Fruit fly (Drosophila melanogaster) whole organism, embryonic: ENCODE results near the gene mRpL3.

Experiments used
- ATbp ChIP-seq: fragments of 200-800 bp; sonication (Bioruptor generic); optimal IDR thresholded peaks from 2 replicates; lab custom pipeline; 2017; ENCODE audit warnings: missing biosample characterization, mild to moderate bottlenecking, missing genetic modification characterization, missing genetic modification reagents
- Asciz ChIP-seq: fragments of 200-800 bp; sonication (Bioruptor generic); optimal IDR thresholded peaks from 2 replicates; lab custom pipeline; 2017; ENCODE audit warnings: missing biosample characterization, mild to moderate bottlenecking, missing genetic modification characterization, missing genetic modification reagents
- CG11093 ChIP-seq: fragments of 200-800 bp; sonication (Bioruptor generic); IDR thresholded peaks from 3 replicates; pipeline ENCODE4 v1.3.6; 2022; ENCODE audit warnings: missing biosample characterization, missing genetic modification characterization
- CG11247 ChIP-seq: fragments of 200-800 bp; sonication (Bioruptor generic); IDR thresholded peaks from 2 replicates; pipeline ENCODE4 v1.3.6; 2022; ENCODE audit warnings: missing biosample characterization, missing genetic modification characterization
- CG13296 ChIP-seq: fragments of 200-800 bp; sonication (Bioruptor generic); optimal IDR thresholded peaks from 3 replicates; lab custom pipeline; 2018; ENCODE audit warnings: missing biosample characterization, mild to moderate bottlenecking, missing genetic modification characterization
- CG14014 ChIP-seq: fragments of 200-800 bp; sonication (Bioruptor generic); IDR thresholded peaks from 2 replicates; pipeline ENCODE4 v1.3.6; 2022; ENCODE audit warnings: missing biosample characterization, missing genetic modification characterization
- CG16813 ChIP-seq: fragments of 200-800 bp; sonication (Bioruptor generic); IDR thresholded peaks from 3 replicates; pipeline ENCODE4 v1.3.6; 2022; ENCODE audit warnings: missing biosample characterization, missing genetic modification characterization; ENCODE audit not compliant: partially characterized antibody
- CG2120 ChIP-seq: fragments of 200-800 bp; sonication (Bioruptor generic); optimal IDR thresholded peaks from 3 replicates; lab custom pipeline; 2016; ENCODE audit warnings: missing biosample characterization, missing genetic modification characterization
- CG2129 ChIP-seq: fragments of 200-800 bp; sonication (Bioruptor generic); IDR thresholded peaks from 2 replicates; pipeline ENCODE4 v1.3.6; 2022; ENCODE audit warnings: missing biosample characterization, missing genetic modification characterization; ENCODE audit not compliant: partially characterized antibody
- CG2875 ChIP-seq: fragments of 200-800 bp; sonication (Bioruptor generic); optimal IDR thresholded peaks from 2 replicates; lab custom pipeline; 2017; ENCODE audit warnings: missing biosample characterization, mild to moderate bottlenecking, missing genetic modification characterization, missing genetic modification reagents
- CG34422 ChIP-seq: fragments of 200-800 bp; sonication (Bioruptor generic); IDR thresholded peaks from 3 replicates; pipeline ENCODE4 v1.3.6; 2022; ENCODE audit warnings: missing biosample characterization, missing genetic modification characterization
- CG3838 ChIP-seq: fragments of 200-800 bp; sonication (Bioruptor generic); optimal IDR thresholded peaks from 3 replicates; lab custom pipeline; 2016; ENCODE audit warnings: missing biosample characterization, missing genetic modification characterization
- CG4617 ChIP-seq: fragments of 200-800 bp; sonication (Bioruptor generic); optimal IDR thresholded peaks from 3 replicates; lab custom pipeline; 2016; ENCODE audit warnings: missing biosample characterization, missing genetic modification characterization, borderline replicate concordance
- CG6175 ChIP-seq: fragments of 200-800 bp; sonication (Bioruptor generic); IDR thresholded peaks from 3 replicates; pipeline ENCODE4 v1.3.6; 2022; ENCODE audit warnings: missing biosample characterization, missing genetic modification characterization
- CG6683 ChIP-seq: fragments of 200-800 bp; sonication (Bioruptor generic); optimal IDR thresholded peaks from 2 replicates; lab custom pipeline; 2017; ENCODE audit warnings: missing biosample characterization, mild to moderate bottlenecking, missing genetic modification characterization, missing genetic modification reagents
- CG6791 ChIP-seq: fragments of 200-800 bp; sonication (Bioruptor generic); IDR thresholded peaks from 3 replicates; pipeline ENCODE4 v1.3.6; 2022; ENCODE audit warnings: missing biosample characterization, missing genetic modification characterization; ENCODE audit not compliant: partially characterized antibody
- CG7745 ChIP-seq: fragments of 200-800 bp; sonication (Bioruptor generic); optimal IDR thresholded peaks from 2 replicates; lab custom pipeline; 2018; ENCODE audit warnings: missing biosample characterization, mild to moderate bottlenecking, missing genetic modification characterization, moderate library complexity
- CG7786 ChIP-seq: fragments of 200-800 bp; sonication (Bioruptor generic); optimal IDR thresholded peaks from 2 replicates; lab custom pipeline; 2016; ENCODE audit warnings: missing biosample characterization, missing genetic modification characterization
- CG9817 ChIP-seq: fragments of 200-800 bp; sonication (Bioruptor generic); optimal IDR thresholded peaks from 2 replicates; lab custom pipeline; 2018; ENCODE audit warnings: missing biosample characterization, mild to moderate bottlenecking, missing genetic modification characterization, moderate library complexity
- CG9932 ChIP-seq: fragments of 200-800 bp; sonication (Bioruptor generic); IDR thresholded peaks from 2 replicates; pipeline ENCODE4 v1.3.6; 2022; ENCODE audit warnings: missing biosample characterization, missing genetic modification characterization
- Ets97D ChIP-seq: fragments of 200-800 bp; sonication (Bioruptor generic); optimal IDR thresholded peaks from 3 replicates; lab custom pipeline; 2016; ENCODE audit warnings: missing biosample characterization, missing genetic modification characterization
- Hr51 ChIP-seq, 2 experiments: fragments of 200-800 bp; sonication (Bioruptor generic); optimal IDR thresholded peaks; 2 replicates in 1 of 2; 3 replicates in 1 of 2; lab custom pipeline; 2016 to 2018; ENCODE audit warnings: missing biosample characterization in 2 of 2, missing genetic modification characterization in 2 of 2, mild to moderate bottlenecking in 1 of 2, moderate library complexity in 1 of 2
- Max ChIP-seq: fragments of 200-800 bp; sonication (Bioruptor generic); optimal IDR thresholded peaks from 2 replicates; lab custom pipeline; 2016; ENCODE audit warnings: missing biosample characterization, mild to moderate bottlenecking, missing genetic modification characterization
- NC2β ChIP-seq: fragments of 200-800 bp; sonication (Bioruptor generic); optimal IDR thresholded peaks from 2 replicates; lab custom pipeline; 2016; ENCODE audit warnings: missing biosample characterization, missing genetic modification characterization
- NK7.1 ChIP-seq: fragments of 200-800 bp; sonication (Bioruptor generic); optimal IDR thresholded peaks from 3 replicates; lab custom pipeline; 2016; ENCODE audit warnings: missing biosample characterization, missing genetic modification characterization
- Nf-YB ChIP-seq: fragments of 200-800 bp; sonication (Bioruptor generic); optimal IDR thresholded peaks from 3 replicates; lab custom pipeline; 2019; ENCODE audit warnings: missing biosample characterization, mild to moderate bottlenecking, missing genetic modification characterization, moderate library complexity
- Scr ChIP-seq: fragments of 200-800 bp; sonication (Bioruptor generic); IDR thresholded peaks from 2 replicates; pipeline ENCODE4 v1.3.6; 2022; ENCODE audit warnings: missing biosample characterization, missing genetic modification characterization; ENCODE audit not compliant: partially characterized antibody
- Sry-δ ChIP-seq: fragments of 200-800 bp; sonication (Bioruptor generic); optimal IDR thresholded peaks from 2 replicates; lab custom pipeline; 2016; ENCODE audit warnings: missing biosample characterization, missing genetic modification characterization
- ab ChIP-seq: fragments of 200-800 bp; sonication (Bioruptor generic); optimal IDR thresholded peaks from 2 replicates; lab custom pipeline; 2016; ENCODE audit warnings: missing biosample characterization, missing genetic modification characterization
- chm ChIP-seq: fragments of 200-800 bp; sonication (Bioruptor generic); IDR thresholded peaks from 2 replicates; pipeline ENCODE4 v1.3.6; 2022; ENCODE audit warnings: missing biosample characterization, missing genetic modification characterization
- corto ChIP-seq: fragments of 200-800 bp; sonication (Bioruptor generic); optimal IDR thresholded peaks from 2 replicates; lab custom pipeline; 2016; ENCODE audit warnings: missing biosample characterization, mild to moderate bottlenecking, missing genetic modification characterization, moderate library complexity
- cwo ChIP-seq: fragments of 200-800 bp; sonication (Bioruptor generic); optimal IDR thresholded peaks from 3 replicates; lab custom pipeline; 2017; ENCODE audit warnings: missing biosample characterization, missing genetic modification characterization, mild to moderate bottlenecking, moderate library complexity, missing genetic modification reagents
- en ChIP-seq: fragments of 200-800 bp; sonication (Bioruptor generic); optimal IDR thresholded peaks from 2 replicates; lab custom pipeline; 2016; ENCODE audit warnings: missing biosample characterization, missing genetic modification characterization
- fd102C ChIP-seq: fragments of 200-800 bp; sonication (Bioruptor generic); optimal IDR thresholded peaks from 2 replicates; lab custom pipeline; 2018; ENCODE audit warnings: missing biosample characterization, mild to moderate bottlenecking, missing genetic modification characterization, moderate library complexity
- gt ChIP-seq: fragments of 200-800 bp; sonication (Bioruptor generic); IDR thresholded peaks from 2 replicates; pipeline ENCODE4 v1.3.6; 2022; ENCODE audit warnings: missing biosample characterization, missing genetic modification characterization
- h ChIP-seq: fragments of >200 bp; optimal IDR thresholded peaks from 2 replicates; lab custom pipeline; 2017
- hbn ChIP-seq: fragments of 200-800 bp; sonication (Bioruptor generic); IDR thresholded peaks from 2 replicates; pipeline ENCODE4 v1.3.6; 2022; ENCODE audit warnings: missing biosample characterization, missing genetic modification characterization; ENCODE audit not compliant: partially characterized antibody
- hkb ChIP-seq, 2 experiments: fragments of 200-800 bp in 1 of 2; fragments of >200 bp in 1 of 2; sonication (Bioruptor generic) in 1 of 2; IDR thresholded peaks in 1 of 2; optimal IDR thresholded peaks in 1 of 2; 2 replicates each; pipeline versions ENCODE4 v1.3.6 to Lab custom; 2017 to 2022; ENCODE audit warnings: missing biosample characterization in 1 of 2, missing genetic modification characterization in 1 of 2
- mld ChIP-seq: fragments of 200-800 bp; sonication (Bioruptor generic); IDR thresholded peaks from 3 replicates; pipeline ENCODE4 v1.3.6; 2022; ENCODE audit warnings: missing biosample characterization, missing genetic modification characterization; ENCODE audit not compliant: partially characterized antibody
- pfk ChIP-seq: fragments of 200-800 bp; sonication (Bioruptor generic); optimal IDR thresholded peaks from 2 replicates; lab custom pipeline; 2018; ENCODE audit warnings: missing biosample characterization, mild to moderate bottlenecking, missing genetic modification characterization, moderate library complexity
- phol ChIP-seq: fragments of 200-800 bp; sonication (Bioruptor generic); optimal IDR thresholded peaks from 3 replicates; lab custom pipeline; 2018; ENCODE audit warnings: missing biosample characterization, mild to moderate bottlenecking, missing genetic modification characterization, moderate library complexity
- pnt ChIP-seq: fragments of 200-800 bp; sonication (Bioruptor generic); optimal IDR thresholded peaks from 3 replicates; lab custom pipeline; 2016; ENCODE audit warnings: missing biosample characterization, missing genetic modification characterization
- sc ChIP-seq, 3 experiments: fragments of >200 bp in 2 of 3; fragments of 200-800 bp in 1 of 3; sonication (Bioruptor generic) in 1 of 3; optimal IDR thresholded peaks; 2 replicates in 2 of 3; 3 replicates in 1 of 3; lab custom pipeline; 2017; ENCODE audit warnings: mild to moderate bottlenecking in 1 of 3, missing biosample characterization in 1 of 3, missing genetic modification characterization in 1 of 3, missing genetic modification reagents in 1 of 3
- seq ChIP-seq: fragments of 200-800 bp; sonication (Bioruptor generic); IDR thresholded peaks from 2 replicates; pipeline ENCODE4 v1.3.6; 2022; ENCODE audit warnings: missing biosample characterization, missing genetic modification characterization
- sisA ChIP-seq: fragments of 200-800 bp; sonication (Bioruptor generic); IDR thresholded peaks from 2 replicates; pipeline ENCODE4 v1.3.6; 2022; ENCODE audit warnings: missing biosample characterization, missing genetic modification characterization
- ssp ChIP-seq: fragments of 200-800 bp; sonication (Bioruptor generic); IDR thresholded peaks from 2 replicates; pipeline ENCODE4 v1.3.6; 2022; ENCODE audit warnings: missing biosample characterization, missing genetic modification characterization
- sug ChIP-seq: fragments of 200-800 bp; optimal IDR thresholded peaks from 2 replicates; lab custom pipeline; 2019; ENCODE audit warnings: missing biosample characterization, mild to moderate bottlenecking, missing genetic modification characterization, moderate library complexity
- wek ChIP-seq: fragments of 200-800 bp; sonication (Bioruptor generic); optimal IDR thresholded peaks from 3 replicates; lab custom pipeline; 2018; ENCODE audit warnings: missing biosample characterization, mild to moderate bottlenecking, missing genetic modification characterization, moderate library complexity
- zen ChIP-seq: fragments of 200-800 bp; sonication (Bioruptor generic); optimal IDR thresholded peaks from 3 replicates; lab custom pipeline; 2018; ENCODE audit warnings: missing biosample characterization, mild to moderate bottlenecking, missing genetic modification characterization, moderate library complexity

mRpL3 gene

dm6 chrX:15712409-15712808, 48.6 kb upstream of the mRpL3 start, which contains the start of gene HUWE1 (continued):
- TF ChIP-seq CG14014 (GFP tag; lab: Robert Waterston, UW) = no peak
- TF ChIP-seq seq = no peak
- no peak for TF ChIP-seq sug (tag; lab: Kevin White, UChicago)
- TF ChIP-seq fd102C (GFP tag; lab: Kevin White, UChicago) = no peak
- no peak for TF ChIP-seq corto (GFP tag; lab: Kevin White, UChicago)
- TF ChIP-seq sisA = no peak
- no peak for TF ChIP-seq CG11093 (GFP tag; lab: Robert Waterston, UW)
- TF ChIP-seq sc (optimal IDR thresholded peaks at IDR 0.05; lab: Kevin White, UChicago) = no peak
- TF ChIP-seq sc (GFP tag; optimal IDR thresholded peaks at IDR 0.05; lab: Kevin White, UChicago) = no peak
- no peak for TF ChIP-seq h
- peak; percentile 38; the same call in 1 of the 2 replicates for TF ChIP-seq CG9932 (GFP tag; lab: Robert Waterston, UW)
- no peak for TF ChIP-seq NC2β (GFP tag; lab: Kevin White, UChicago)
- TF ChIP-seq Hr51 (GFP tag; optimal IDR thresholded peaks at IDR 0.05; lab: Kevin White, UChicago) = no peak
- no peak for TF ChIP-seq CG3838 (GFP tag; lab: Kevin White, UChicago)
- peak; percentile 63 for TF ChIP-seq CG2120 (GFP tag; lab: Kevin White, UChicago)
- TF ChIP-seq en (GFP tag; lab: Kevin White, UChicago) = no peak
- no peak for TF ChIP-seq CG7745 (tag; lab: Kevin White, UChicago)
- no peak for TF ChIP-seq Asciz (GFP tag; lab: Kevin White, UChicago)
- peak; percentile 31 for TF ChIP-seq zen (tag; lab: Kevin White, UChicago)
- no peak for TF ChIP-seq gt (GFP tag; lab: Robert Waterston, UW)
- no peak for TF ChIP-seq cwo (GFP tag; lab: Kevin White, UChicago)
- TF ChIP-seq CG34422 (GFP tag; lab: Robert Waterston, UW) = no peak
- TF ChIP-seq Scr = peak; percentile 83
- TF ChIP-seq ab = no peak
- TF ChIP-seq ssp = 0 out of 2 replicates have a peak, but pooled peaks have one; percentile 18
- no peak for TF ChIP-seq CG6175 (GFP tag; lab: Robert Waterston, UW)
- no peak for TF ChIP-seq wek (GFP tag; lab: Kevin White, UChicago)
- TF ChIP-seq CG6683 (GFP tag; lab: Kevin White, UChicago) = no peak
- TF ChIP-seq ATbp (GFP tag; lab: Kevin White, UChicago) = no peak
- no peak for TF ChIP-seq hkb (optimal IDR thresholded peaks at IDR 0.05; lab: Kevin White, UChicago)
- TF ChIP-seq hkb (GFP tag; IDR thresholded peaks at IDR 0.05; lab: Robert Waterston, UW) = no peak
- peak; percentile 14 for TF ChIP-seq CG7786 (GFP tag; lab: Kevin White, UChicago)
- TF ChIP-seq Sry-δ = peak; percentile 85
- TF ChIP-seq CG2129 (GFP tag; lab: Robert Waterston, UW) = peak; percentile 53; the same call in 1 of the 2 replicates
- TF ChIP-seq Max (GFP tag; lab: Kevin White, UChicago) = peak; percentile 29
- TF ChIP-seq hbn (GFP tag; lab: Robert Waterston, UW) = peak; percentile 69; the same call in 1 of the 2 replicates
- peak; percentile 83 for TF ChIP-seq CG16813
- TF ChIP-seq pnt = no peak
- TF ChIP-seq CG11247 (GFP tag; lab: Robert Waterston, UW) = no peak
- peak; percentile 76 for TF ChIP-seq CG6791 (GFP tag; lab: Robert Waterston, UW)
- no peak for TF ChIP-seq CG2875 (GFP tag; lab: Kevin White, UChicago)
- peak; percentile 63 for TF ChIP-seq Ets97D
- no peak for TF ChIP-seq pfk (GFP tag; lab: Kevin White, UChicago)
- TF ChIP-seq CG13296 = no peak
- peak; percentile 58 for TF ChIP-seq phol (tag; lab: Kevin White, UChicago)
- TF ChIP-seq mld = peak; percentile 66; the same call in 2 of the 3 replicates
- peak; percentile 62 for TF ChIP-seq CG4617 (GFP tag; lab: Kevin White, UChicago)
- TF ChIP-seq chm (GFP tag; lab: Robert Waterston, UW) = no peak
- TF ChIP-seq Nf-YB (GFP tag; lab: Kevin White, UChicago) = no peak
- no peak for TF ChIP-seq NK7.1 (GFP tag; lab: Kevin White, UChicago)
- no peak for TF ChIP-seq CG9817 (tag; lab: Kevin White, UChicago)
